Worm (Caenorhabditis elegans): ENCODE results near the gene srx-130.

ce11 chrV:13872895-13873294 lies 29.6 kb downstream of the srx-130 start, which contains the start of gene cpt-5:
- no peak for TF ChIP-seq let-526 (GFP tag; IDR thresholded peaks at IDR 0.05)
- no peak for TF ChIP-seq aptf-3 (GFP tag; IDR thresholded peaks at IDR 0.05)
- no peak for TF ChIP-seq unc-62 (GFP tag; optimal IDR thresholded peaks at IDR 0.05)
- no peak for TF ChIP-seq snpc-4 (GFP tag; optimal IDR thresholded peaks at IDR 0.05)
- no peak for TF ChIP-seq snpc-4 (tag; optimal IDR thresholded peaks at IDR 0.05)
- no peak for TF ChIP-seq hsf-1 (GFP tag; IDR thresholded peaks at IDR 0.05)
- TF ChIP-seq pha-4 (tag; optimal IDR thresholded peaks at IDR 0.05), result no peak
- no peak for TF ChIP-seq ceh-79 (tag; optimal IDR thresholded peaks at IDR 0.05)
- TF ChIP-seq attf-3 (GFP tag; conservative IDR thresholded peaks at IDR 0.05), result no peak
